Worm (Caenorhabditis elegans) whole organism, young adult: Measurements from ENCODE around the gene W03A5.6.
A peak's percentile ranks its signal among the peaks of the same experiment; 100 is the strongest.

ENCODE experiments used
- C06A6.2 ChIP-seq: fragments of 200-800 bp; sonication (Bioruptor generic); conservative IDR thresholded peaks from 2 replicates; pipeline ENCODE4 v1.3.6; 2022; ENCODE audit warnings: missing genetic modification characterization, missing compliant biosample characterization
- F10E7.11 ChIP-seq: sonication (generic microtip); optimal IDR thresholded peaks from 2 replicates; lab custom pipeline; 2017; ENCODE audit warnings: mild to moderate bottlenecking, missing genetic modification characterization, moderate library complexity, missing compliant biosample characterization
- F22D6.2 ChIP-seq: sonication (generic microtip); optimal IDR thresholded peaks from 2 replicates; lab custom pipeline; 2016; ENCODE audit warnings: mild to moderate bottlenecking, missing genetic modification characterization, missing compliant biosample characterization
- F33H1.4 ChIP-seq: fragments of 200-800 bp; sonication (Bioruptor generic); IDR thresholded peaks from 2 replicates; pipeline ENCODE4 v1.3.6; 2022; ENCODE audit warnings: missing genetic modification reagents, missing genetic modification characterization, missing compliant biosample characterization
- F49E8.2 ChIP-seq: sonication (generic microtip); optimal IDR thresholded peaks from 3 replicates; lab custom pipeline; 2017; ENCODE audit warnings: missing genetic modification characterization, mild to moderate bottlenecking, missing compliant biosample characterization, antibody characterized with exemption, moderate library complexity; ENCODE audit not compliant: insufficient read depth
- F55B11.4 ChIP-seq: sonication (generic microtip); optimal IDR thresholded peaks from 2 replicates; lab custom pipeline; 2016; ENCODE audit warnings: missing compliant biosample characterization, missing genetic modification characterization, borderline replicate concordance; ENCODE audit not compliant: insufficient read depth
- Y56A3A.18 ChIP-seq: fragments of 200-800 bp; sonication (Bioruptor generic); IDR thresholded peaks from 2 replicates; pipeline ENCODE4 v1.3.6; 2022; ENCODE audit warnings: missing genetic modification reagents, missing genetic modification characterization, missing compliant biosample characterization
- Y95B8A.8 ChIP-seq: fragments of 200-800 bp; sonication (Bioruptor generic); IDR thresholded peaks from 2 replicates; pipeline ENCODE4 v1.3.6; 2022; ENCODE audit warnings: missing genetic modification reagents, missing genetic modification characterization, missing compliant biosample characterization
- atf-7 ChIP-seq: sonication (generic microtip); optimal IDR thresholded peaks from 2 replicates; lab custom pipeline; 2017; ENCODE audit warnings: mild to moderate bottlenecking, missing genetic modification characterization, missing compliant biosample characterization
- bed-2 ChIP-seq: fragments of 200-800 bp; sonication (Bioruptor generic); IDR thresholded peaks from 2 replicates; pipeline ENCODE4 v1.3.6; 2022; ENCODE audit warnings: missing genetic modification reagents, missing genetic modification characterization, missing compliant biosample characterization
- ccch-3 ChIP-seq: fragments of 200-800 bp; sonication (Bioruptor generic); optimal IDR thresholded peaks from 2 replicates; lab custom pipeline; 2018; ENCODE audit warnings: mild to moderate bottlenecking, missing genetic modification characterization, missing compliant biosample characterization
- cebp-2 ChIP-seq: fragments of 200-800 bp; sonication (Bioruptor generic); IDR thresholded peaks from 2 replicates; pipeline ENCODE4 v1.3.6; 2022; ENCODE audit warnings: missing genetic modification characterization, missing compliant biosample characterization
- efl-1 ChIP-seq: fragments of 150-350 bp; optimal IDR thresholded peaks from 2 replicates; lab custom pipeline; 2014; ENCODE audit warnings: missing biosample characterization, missing genetic modification reagents, missing genetic modification characterization
- egl-18 ChIP-seq: fragments of 200-800 bp; sonication (Bioruptor generic); IDR thresholded peaks from 2 replicates; pipeline ENCODE4 v1.3.6; 2022; ENCODE audit warnings: missing genetic modification reagents, missing genetic modification characterization, missing compliant biosample characterization
- ekl-4 ChIP-seq: fragments of 200-800 bp; sonication (Bioruptor generic); IDR thresholded peaks from 2 replicates; pipeline ENCODE4 v1.3.6; 2022; ENCODE audit warnings: missing genetic modification reagents, missing genetic modification characterization, missing compliant biosample characterization
- him-1 ChIP-seq: sonication (generic microtip); optimal IDR thresholded peaks from 2 replicates; lab custom pipeline; 2016; ENCODE audit warnings: missing genotype, missing genetic modification reagents, missing genetic modification characterization, missing compliant biosample characterization
- hsf-1 ChIP-seq: fragments of 200-800 bp; sonication (Bioruptor generic); IDR thresholded peaks from 2 replicates; pipeline ENCODE4 v1.3.6; 2022; ENCODE audit warnings: missing genetic modification reagents, missing genetic modification characterization, missing compliant biosample characterization
- lin-26 ChIP-seq: fragments of 200-800 bp; sonication (Bioruptor generic); IDR thresholded peaks from 2 replicates; pipeline ENCODE4 v1.3.6; 2022; ENCODE audit warnings: missing genetic modification reagents, missing genetic modification characterization, missing compliant biosample characterization
- lin-54 ChIP-seq: fragments of 200-800 bp; sonication (Bioruptor generic); optimal IDR thresholded peaks from 2 replicates; lab custom pipeline; 2018; ENCODE audit warnings: mild to moderate bottlenecking, missing genetic modification characterization, missing compliant biosample characterization
- lsl-1 ChIP-seq: fragments of 200-800 bp; sonication (Bioruptor generic); optimal IDR thresholded peaks from 2 replicates; lab custom pipeline; 2018; ENCODE audit warnings: mild to moderate bottlenecking, missing genetic modification characterization, moderate library complexity, missing compliant biosample characterization
- madf-6 ChIP-seq: fragments of 200-800 bp; sonication (Bioruptor generic); IDR thresholded peaks from 2 replicates; pipeline ENCODE4 v1.3.6; 2022; ENCODE audit warnings: missing genetic modification reagents, missing genetic modification characterization, missing compliant biosample characterization
- madf-8 ChIP-seq: fragments of 200-800 bp; sonication (Bioruptor generic); conservative IDR thresholded peaks from 2 replicates; pipeline ENCODE4 v1.3.6; 2022; ENCODE audit warnings: missing genetic modification reagents, missing genetic modification characterization, missing compliant biosample characterization
- mcd-1 ChIP-seq: fragments of 200-800 bp; sonication (Bioruptor generic); IDR thresholded peaks from 2 replicates; pipeline ENCODE4 v1.3.6; 2022; ENCODE audit warnings: missing genetic modification reagents, missing genetic modification characterization, missing compliant biosample characterization
- mes-4 ChIP-seq: sonication (generic microtip); optimal IDR thresholded peaks from 2 replicates; lab custom pipeline; 2016; ENCODE audit warnings: missing genotype, missing genetic modification characterization, missing compliant biosample characterization
- mxl-1 ChIP-seq: sonication (generic microtip); optimal IDR thresholded peaks from 2 replicates; lab custom pipeline; 2016; ENCODE audit warnings: missing genetic modification characterization, missing compliant biosample characterization
- nfyb-1 ChIP-seq: fragments of 200-800 bp; sonication (Bioruptor generic); IDR thresholded peaks from 2 replicates; pipeline ENCODE4 v1.3.6; 2022; ENCODE audit warnings: missing genetic modification reagents, missing genetic modification characterization, missing compliant biosample characterization
- nhr-80 ChIP-seq: sonication (generic microtip); optimal IDR thresholded peaks from 2 replicates; lab custom pipeline; 2016; ENCODE audit warnings: missing genetic modification characterization, missing compliant biosample characterization
- snpc-3.4 ChIP-seq: sonication (generic microtip); optimal IDR thresholded peaks from 2 replicates; lab custom pipeline; 2017; ENCODE audit warnings: missing genetic modification characterization, mild to moderate bottlenecking, missing compliant biosample characterization, antibody characterized with exemption, moderate library complexity, missing genotype, missing genetic modification reagents
- tlf-1 ChIP-seq: fragments of 200-800 bp; sonication (Bioruptor generic); optimal IDR thresholded peaks from 2 replicates; lab custom pipeline; 2018; ENCODE audit warnings: mild to moderate bottlenecking, missing genetic modification characterization, missing compliant biosample characterization
- xnd-1 ChIP-seq: sonication (generic microtip); optimal IDR thresholded peaks from 2 replicates; lab custom pipeline; 2016; ENCODE audit warnings: missing genotype, missing genetic modification reagents, missing genetic modification characterization, missing compliant biosample characterization
- zfh-2 ChIP-seq: fragments of 200-800 bp; sonication (Bioruptor generic); conservative IDR thresholded peaks from 2 replicates; pipeline ENCODE4 v1.3.6; 2022; ENCODE audit warnings: missing genetic modification reagents, missing genetic modification characterization, missing compliant biosample characterization

The W03A5.6 gene

ce11 chrIII:5440540-5440939 is at the start of gene W03A5.6:
W03A5.6 (minus strand) TSS chrIII:5440640.
- no peak for TF ChIP-seq Y95B8A.8 (GFP tag; lab: Robert Waterston, UW)
- no peak for TF ChIP-seq F22D6.2 (tag; lab: Kevin White, UChicago)
- TF ChIP-seq hsf-1 (GFP tag; lab: Robert Waterston, UW): no peak
- no peak for TF ChIP-seq atf-7 (tag; lab: Kevin White, UChicago)
- TF ChIP-seq snpc-3.4: no peak
- TF ChIP-seq zfh-2 (GFP tag; lab: Robert Waterston, UW): no peak
- no peak for TF ChIP-seq nfyb-1 (GFP tag; lab: Robert Waterston, UW)
- TF ChIP-seq F10E7.11 (tag; lab: Kevin White, UChicago): no peak
- no peak for TF ChIP-seq him-1 (tag; lab: Kevin White, UChicago)
- no peak for TF ChIP-seq mes-4 (tag; lab: Kevin White, UChicago)
- TF ChIP-seq lin-26 (GFP tag; lab: Robert Waterston, UW): no peak

- no peak for TF ChIP-seq ccch-3 (GFP tag; lab: Kevin White, UChicago)
- TF ChIP-seq cebp-2: no peak
These were observed 46.7 kb upstream of the W03A5.6 start, which contains the start of gene osg-1 for ce11 chrIII:5487087-5487603. osg-1 (plus strand) TSS chrIII:5487553.

- no peak for TF ChIP-seq nhr-80 (tag; lab: Kevin White, UChicago)
- TF ChIP-seq mxl-1 (tag; lab: Kevin White, UChicago): no peak
- TF ChIP-seq egl-18 (GFP tag; lab: Robert Waterston, UW): no peak
These were observed 45.9 kb upstream of the W03A5.6 start for ce11 chrIII:5486345-5486744.

- TF ChIP-seq xnd-1 (tag; lab: Kevin White, UChicago) (peak; percentile 74), F55B11.4 (tag; lab: Kevin White, UChicago) (no peak), C06A6.2 (GFP tag; lab: Robert Waterston, UW) (no peak), madf-8 (0 out of 2 replicates have a peak, but pooled peaks have one; percentile 25), F49E8.2 (tag; lab: Kevin White, UChicago) (peak; percentile 21), lsl-1 (GFP tag; lab: Kevin White, UChicago) (peak; percentile 92), F33H1.4 (GFP tag; lab: Robert Waterston, UW) (peak; percentile 82), cebp-2 (no peak), bed-2 (GFP tag; lab: Robert Waterston, UW) (no peak), mcd-1 (GFP tag; lab: Robert Waterston, UW) (peak; percentile 53; the same call in 1 of the 2 replicates), efl-1 (GFP tag; lab: Kevin White, UChicago) (peak; percentile 54), tlf-1 (GFP tag; lab: Kevin White, UChicago) (no peak), ekl-4 (GFP tag; lab: Robert Waterston, UW) (no peak), madf-6 (GFP tag; lab: Robert Waterston, UW) (peak; percentile 78), lin-54 (peak; percentile 74), Y56A3A.18 (no peak)
These were observed 43.4 kb upstream of the W03A5.6 start, which contains the start of the genes R02F2.7 and R02F2.4 for ce11 chrIII:5483738-5484315. R02F2.7 (minus strand) TSS chrIII:5483773. R02F2.4 (plus strand) TSS chrIII:5484289.
